Fruit fly (Drosophila melanogaster) whole organism, adult: ENCODE measurements around the gene CG13474.
A peak's percentile ranks its signal among the peaks of the same experiment; 100 is the strongest.

Experiments used
- CG11617 ChIP-seq: fragments of 200-800 bp; sonication (Bioruptor generic); optimal IDR thresholded peaks from 2 replicates; lab custom pipeline; 2017; ENCODE audit warnings: mild to moderate bottlenecking, missing biosample characterization, missing genetic modification reagents, missing genetic modification characterization
- CG12768 ChIP-seq: fragments of 200-800 bp; sonication (Bioruptor generic); optimal IDR thresholded peaks from 2 replicates; lab custom pipeline; 2017; ENCODE audit warnings: missing biosample characterization, missing genetic modification characterization, mild to moderate bottlenecking, moderate library complexity, missing genetic modification reagents
- CG14711 ChIP-seq: fragments of 200-800 bp; sonication (Bioruptor generic); optimal IDR thresholded peaks from 2 replicates; lab custom pipeline; 2018; ENCODE audit warnings: missing biosample characterization, mild to moderate bottlenecking, missing genetic modification characterization, moderate library complexity
- CG33017 ChIP-seq: fragments of 200-800 bp; sonication (Bioruptor generic); optimal IDR thresholded peaks from 2 replicates; lab custom pipeline; 2018; ENCODE audit warnings: missing biosample characterization, mild to moderate bottlenecking, missing genetic modification characterization, moderate library complexity
- CG5204 ChIP-seq: fragments of 200-800 bp; sonication (Bioruptor generic); optimal IDR thresholded peaks from 2 replicates; lab custom pipeline; 2016; ENCODE audit warnings: missing biosample characterization, missing genetic modification characterization
- CG7045 ChIP-seq: fragments of 200-800 bp; sonication (Bioruptor generic); optimal IDR thresholded peaks from 2 replicates; lab custom pipeline; 2017; ENCODE audit warnings: missing biosample characterization, mild to moderate bottlenecking, missing genetic modification characterization
- CG7101 ChIP-seq: fragments of 200-800 bp; sonication (Bioruptor generic); optimal IDR thresholded peaks from 2 replicates; lab custom pipeline; 2018; ENCODE audit warnings: missing biosample characterization, mild to moderate bottlenecking, missing genetic modification characterization, moderate library complexity
- Clk ChIP-seq: fragments of 200-800 bp; sonication (Bioruptor generic); optimal IDR thresholded peaks from 2 replicates; lab custom pipeline; 2017; ENCODE audit warnings: missing biosample characterization, missing genetic modification characterization
- Mnt ChIP-seq: fragments of 200-800 bp; sonication (Bioruptor generic); optimal IDR thresholded peaks from 2 replicates; lab custom pipeline; 2016; ENCODE audit warnings: missing biosample characterization, mild to moderate bottlenecking, missing genetic modification characterization
- bab1 ChIP-seq: fragments of 200-800 bp; sonication (Bioruptor generic); optimal IDR thresholded peaks from 3 replicates; lab custom pipeline; 2019; ENCODE audit warnings: missing biosample characterization, mild to moderate bottlenecking, missing genetic modification characterization, moderate library complexity
- kay ChIP-seq: fragments of 200-800 bp; sonication (Bioruptor generic); peaks from one replicate; lab custom pipeline; 2016; ENCODE audit warnings: missing biosample characterization, missing genetic modification characterization, borderline replicate concordance
- ovo ChIP-seq: fragments of 200-800 bp; sonication (Bioruptor generic); optimal IDR thresholded peaks from 2 replicates; lab custom pipeline; 2016; ENCODE audit warnings: missing biosample characterization, missing genetic modification characterization
- pad ChIP-seq: fragments of 200-800 bp; sonication (Bioruptor generic); optimal IDR thresholded peaks from 3 replicates; lab custom pipeline; 2017; ENCODE audit warnings: missing biosample characterization, missing genetic modification characterization, mild to moderate bottlenecking, moderate library complexity, missing genetic modification reagents
- toe ChIP-seq: fragments of 200-800 bp; sonication (Bioruptor generic); optimal IDR thresholded peaks from 2 replicates; lab custom pipeline; 2016; ENCODE audit warnings: missing biosample characterization, missing genetic modification characterization

- no peak for TF ChIP-seq CG7101
- peak; percentile 67 for TF ChIP-seq kay
- TF ChIP-seq pad, result no peak
- no peak for TF ChIP-seq CG11617
- no peak for TF ChIP-seq Clk (GFP tag; lab: Kevin White, UChicago)
- no peak for TF ChIP-seq CG33017
- TF ChIP-seq CG14711 (tag; lab: Kevin White, UChicago), result no peak
- no peak for TF ChIP-seq CG7045 (GFP tag; lab: Kevin White, UChicago)
- TF ChIP-seq CG5204, result no peak
- TF ChIP-seq ovo (GFP tag; lab: Kevin White, UChicago), result no peak
- TF ChIP-seq bab1, result no peak
- TF ChIP-seq toe, result no peak
- TF ChIP-seq Mnt (GFP tag; lab: Kevin White, UChicago), result no peak
- no peak for TF ChIP-seq CG12768 (GFP tag; lab: Kevin White, UChicago)
These were observed 15.4 kb downstream of the CG13474 start for dm6 chr3L:14681504-14681903.
